Fruit fly (Drosophila melanogaster): Measurements from ENCODE around the gene CG9044.

The CG9044 gene

dm6 chr2L:5980862-5981432 is 31.7 kb downstream of the CG9044 start, which contains the start of gene chic (continued):
- peak; percentile 19 for TF ChIP-seq Hr39 (GFP tag; optimal IDR thresholded peaks at IDR 0.05)
- no peak for TF ChIP-seq CG31627 (GFP tag; optimal IDR thresholded peaks at IDR 0.05)
- peak; percentile 2 to 29 for TF ChIP-seq ss (GFP tag; optimal IDR thresholded peaks at IDR 0.05)
- TF ChIP-seq CG6276 (GFP tag; optimal IDR thresholded peaks at IDR 0.05): no peak
- TF ChIP-seq Smox (GFP tag; optimal IDR thresholded peaks at IDR 0.05): peak; percentile 34
- no peak for TF ChIP-seq Ets21C (GFP tag; optimal IDR thresholded peaks at IDR 0.05)
- no peak for TF ChIP-seq eg (GFP tag; IDR thresholded peaks at IDR 0.05)

dm6 chr2L:5981433-5982333 is 32.4 kb downstream of the CG9044 start, which contains the start of gene eIF4A:
Gene eIF4A, plus strand, starts transcription at chr2L:5981764.
- TF ChIP-seq CG6808 (GFP tag; optimal IDR thresholded peaks at IDR 0.05) (peak; percentile 28), CG8319 (GFP tag; optimal IDR thresholded peaks at IDR 0.05) (no peak), acj6 (GFP tag; optimal IDR thresholded peaks at IDR 0.05) (no peak), ss (GFP tag; optimal IDR thresholded peaks at IDR 0.05) (peak in 1 of 2 experiments; percentile 12), achi (GFP tag; optimal IDR thresholded peaks at IDR 0.05) (peak; percentile 35), CG11902 (GFP tag; optimal IDR thresholded peaks at IDR 0.05) (no peak), Sox102F (GFP tag; optimal IDR thresholded peaks at IDR 0.05) (no peak), fkh (GFP tag; optimal IDR thresholded peaks at IDR 0.05) (peak; percentile 93), vri (GFP tag; optimal IDR thresholded peaks at IDR 0.05) (no peak), CG11762 (GFP tag; optimal IDR thresholded peaks at IDR 0.05; ENCODE audit: insufficient read depth) (no peak), CG15336 (GFP tag; IDR thresholded peaks at IDR 0.05) (no peak), fd59A (GFP tag; optimal IDR thresholded peaks at IDR 0.05) (no peak), Hr38 (GFP tag; optimal IDR thresholded peaks at IDR 0.05) (no peak), spab (GFP tag; optimal IDR thresholded peaks at IDR 0.05) (no peak), svp (GFP tag) (peak; percentile 43), topi (GFP tag; optimal IDR thresholded peaks at IDR 0.05) (peak; percentile 8), CG10669 (GFP tag; optimal IDR thresholded peaks at IDR 0.05) (no peak), fd85E (GFP tag; optimal IDR thresholded peaks at IDR 0.05) (no peak), CG16779 (tag; optimal IDR thresholded peaks at IDR 0.05) (peak; percentile 49), CG6276 (GFP tag; optimal IDR thresholded peaks at IDR 0.05) (no peak), Sox15 (GFP tag; optimal IDR thresholded peaks at IDR 0.05) (no peak), Gug (GFP tag; IDR thresholded peaks at IDR 0.05) (no peak), esn (GFP tag; optimal IDR thresholded peaks at IDR 0.05) (no peak), CG6163 (GFP tag; IDR thresholded peaks at IDR 0.05) (no peak), CG34406 (GFP tag; optimal IDR thresholded peaks at IDR 0.05) (no peak), CG8119 (GFP tag; IDR thresholded peaks at IDR 0.05) (no peak), Ets21C (GFP tag; optimal IDR thresholded peaks at IDR 0.05) (no peak), Met (GFP tag; optimal IDR thresholded peaks at IDR 0.05) (no peak), Sox14 (GFP tag; optimal IDR thresholded peaks at IDR 0.05) (no peak), Blimp-1 (GFP tag; optimal IDR thresholded peaks at IDR 0.05) (no peak), dsx (GFP tag; optimal IDR thresholded peaks at IDR 0.05; ENCODE audit: poor library complexity, severe bottlenecking) (no peak), eg (GFP tag; IDR thresholded peaks at IDR 0.05) (no peak), salr (GFP tag; optimal IDR thresholded peaks at IDR 0.05) (peak in 1 of 2 experiments; percentile 7), CG32006 (GFP tag; optimal IDR thresholded peaks at IDR 0.05) (no peak), Eip93F (GFP tag; optimal IDR thresholded peaks at IDR 0.05) (no peak), CG6854 (GFP tag; optimal IDR thresholded peaks at IDR 0.05) (no peak), Lpt (GFP tag; optimal IDR thresholded peaks at IDR 0.05) (no peak), CG9139 (GFP tag; optimal IDR thresholded peaks at IDR 0.05) (no peak), Smox (GFP tag; optimal IDR thresholded peaks at IDR 0.05) (no peak), Ets96B (tag; optimal IDR thresholded peaks at IDR 0.05) (no peak), CG7368 (GFP tag; optimal IDR thresholded peaks at IDR 0.05) (no peak), Hr39 (GFP tag; optimal IDR thresholded peaks at IDR 0.05) (no peak), CG11294 (GFP tag; IDR thresholded peaks at IDR 0.05) (no peak), CG3032 (tag; optimal IDR thresholded peaks at IDR 0.05) (peak; percentile 24), Hr4 (GFP tag; optimal IDR thresholded peaks at IDR 0.05) (no peak)
